Worm (Caenorhabditis elegans) whole organism, midembryonic: ENCODE data around the gene H11E01.2.

Experiments
- cog-1 ChIP-seq: sonication (generic microtip); optimal IDR thresholded peaks from 2 replicates; lab custom pipeline; 2016; ENCODE audit warnings: missing genetic modification characterization, missing compliant biosample characterization
- flt-1 ChIP-seq: fragments of 200-800 bp; sonication (Bioruptor generic); IDR thresholded peaks from 2 replicates; pipeline ENCODE4 v1.3.6; 2022; ENCODE audit warnings: missing genetic modification characterization, missing compliant biosample characterization
- klf-2 ChIP-seq: fragments of 200-800 bp; sonication (Bioruptor generic); conservative IDR thresholded peaks from 2 replicates; pipeline ENCODE4 v1.3.6; 2022; ENCODE audit warnings: missing genetic modification reagents, missing genetic modification characterization, missing compliant biosample characterization
- med-1 ChIP-seq: sonication (generic microtip); optimal IDR thresholded peaks from 2 replicates; lab custom pipeline; 2017; ENCODE audit warnings: missing genetic modification characterization, mild to moderate bottlenecking, missing compliant biosample characterization, antibody characterized with exemption, missing genetic modification reagents; ENCODE audit not compliant: insufficient read depth
- ref-1 ChIP-seq: fragments of 200-800 bp; sonication (Bioruptor generic); conservative IDR thresholded peaks from 2 replicates; pipeline ENCODE4 v1.3.6; 2022; ENCODE audit warnings: missing genetic modification reagents, missing genetic modification characterization, missing compliant biosample characterization
- tab-1 ChIP-seq: fragments of 200-800 bp; sonication (Bioruptor generic); IDR thresholded peaks from 2 replicates; pipeline ENCODE4 v1.3.6; 2022; ENCODE audit warnings: missing genetic modification characterization, missing compliant biosample characterization
- ztf-29 ChIP-seq: fragments of 200-800 bp; sonication (Bioruptor generic); IDR thresholded peaks from 2 replicates; pipeline ENCODE4 v1.3.6; 2022; ENCODE audit warnings: missing genetic modification reagents, missing genetic modification characterization, missing compliant biosample characterization

ce11 chrX:1602548-1602947 lies 18.3 kb upstream of the H11E01.2 start:
- no peak for TF ChIP-seq flt-1 (GFP tag; lab: Robert Waterston, UW)
- no peak for TF ChIP-seq ref-1 (GFP tag; lab: Robert Waterston, UW)
- TF ChIP-seq ztf-29 (GFP tag; lab: Robert Waterston, UW), result no peak
- no peak for TF ChIP-seq med-1 (GFP tag; lab: Kevin White, UChicago)
- no peak for TF ChIP-seq tab-1 (GFP tag; lab: Robert Waterston, UW)
- TF ChIP-seq klf-2 (GFP tag; lab: Robert Waterston, UW), result no peak
- no peak for TF ChIP-seq cog-1 (tag; lab: Kevin White, UChicago)
